Worm (Caenorhabditis elegans) whole organism, young adult: Measurements from ENCODE around the gene wrt-3.

Source experiments
- B0019.2 ChIP-seq: fragments of 200-800 bp; sonication (Bioruptor generic); conservative IDR thresholded peaks from 2 replicates; pipeline ENCODE4 v1.3.6; 2022; ENCODE audit warnings: missing genetic modification reagents, missing genetic modification characterization, missing compliant biosample characterization
- B0261.1 ChIP-seq: sonication (generic microtip); optimal IDR thresholded peaks from 2 replicates; lab custom pipeline; 2016; ENCODE audit warnings: mild to moderate bottlenecking, missing genetic modification characterization, moderate library complexity, missing compliant biosample characterization
- D2030.7 ChIP-seq: fragments of 200-800 bp; sonication (Bioruptor generic); IDR thresholded peaks from 2 replicates; pipeline ENCODE4 v1.3.6; 2022; ENCODE audit warnings: missing genetic modification reagents, missing genetic modification characterization, missing compliant biosample characterization
- F23B12.7 ChIP-seq: sonication (generic microtip); optimal IDR thresholded peaks from 2 replicates; lab custom pipeline; 2017; ENCODE audit warnings: missing genetic modification characterization, mild to moderate bottlenecking, missing compliant biosample characterization, antibody characterized with exemption, moderate library complexity; ENCODE audit not compliant: insufficient read depth
- F39B2.1 ChIP-seq: fragments of 200-800 bp; sonication (Bioruptor generic); IDR thresholded peaks from 2 replicates; pipeline ENCODE4 v1.3.6; 2022; ENCODE audit warnings: missing genetic modification reagents, missing genetic modification characterization, missing compliant biosample characterization
- F57A8.1 ChIP-seq: fragments of 200-800 bp; sonication (Bioruptor generic); optimal IDR thresholded peaks from 2 replicates; lab custom pipeline; 2018; ENCODE audit warnings: mild to moderate bottlenecking, missing genetic modification characterization, moderate library complexity, missing compliant biosample characterization
- T26A5.8 ChIP-seq: sonication (generic microtip); optimal IDR thresholded peaks from 2 replicates; lab custom pipeline; 2016; ENCODE audit warnings: missing genetic modification characterization, missing compliant biosample characterization
- ZK185.1 ChIP-seq: sonication (generic microtip); optimal IDR thresholded peaks from 2 replicates; lab custom pipeline; 2016; ENCODE audit warnings: mild to moderate bottlenecking, missing genetic modification characterization, missing compliant biosample characterization; ENCODE audit not compliant: poor library complexity, severe bottlenecking
- akir-1 ChIP-seq: fragments of 200-800 bp; sonication (Bioruptor generic); optimal IDR thresholded peaks from 2 replicates; lab custom pipeline; 2018; ENCODE audit warnings: mild to moderate bottlenecking, missing genetic modification characterization, moderate library complexity, missing compliant biosample characterization
- ama-1 ChIP-seq, 3 experiments: fragments of 150-350 bp in 1 of 3; sonication (generic microtip) in 2 of 3; optimal IDR thresholded peaks; 2 replicates each; lab custom pipeline; 2014 to 2018; ENCODE audit warnings: missing biosample characterization in 2 of 3, missing genetic modification characterization in 2 of 3, missing genetic modification reagents in 2 of 3
- aptf-3 ChIP-seq: fragments of 200-800 bp; sonication (Bioruptor generic); IDR thresholded peaks from 2 replicates; pipeline ENCODE4 v1.3.6; 2022; ENCODE audit warnings: missing genetic modification characterization, missing compliant biosample characterization
- atf-7 ChIP-seq: sonication (generic microtip); optimal IDR thresholded peaks from 2 replicates; lab custom pipeline; 2017; ENCODE audit warnings: mild to moderate bottlenecking, missing genetic modification characterization, missing compliant biosample characterization
- attf-3 ChIP-seq: fragments of 200-800 bp; sonication (Bioruptor generic); conservative IDR thresholded peaks from 2 replicates; pipeline ENCODE4 v1.3.6; 2022; ENCODE audit warnings: missing genetic modification reagents, missing genetic modification characterization, missing compliant biosample characterization
- bed-2 ChIP-seq: fragments of 200-800 bp; sonication (Bioruptor generic); IDR thresholded peaks from 2 replicates; pipeline ENCODE4 v1.3.6; 2022; ENCODE audit warnings: missing genetic modification reagents, missing genetic modification characterization, missing compliant biosample characterization
- ccch-3 ChIP-seq: fragments of 200-800 bp; sonication (Bioruptor generic); optimal IDR thresholded peaks from 2 replicates; lab custom pipeline; 2018; ENCODE audit warnings: mild to moderate bottlenecking, missing genetic modification characterization, missing compliant biosample characterization
- ceh-27 ChIP-seq: fragments of 200-800 bp; sonication (Bioruptor generic); optimal IDR thresholded peaks from 2 replicates; lab custom pipeline; 2018; ENCODE audit warnings: mild to moderate bottlenecking, missing genetic modification characterization, moderate library complexity, missing compliant biosample characterization
- ceh-58 ChIP-seq: fragments of 200-800 bp; sonication (Bioruptor generic); IDR thresholded peaks from 2 replicates; pipeline ENCODE4 v1.3.6; 2022; ENCODE audit warnings: missing genetic modification characterization, missing compliant biosample characterization
- dox-1 ChIP-seq: fragments of 200-800 bp; sonication (Bioruptor generic); IDR thresholded peaks from 2 replicates; pipeline ENCODE4 v1.3.6; 2022; ENCODE audit warnings: missing genetic modification reagents, missing genetic modification characterization, missing compliant biosample characterization
- dpff-1 ChIP-seq: sonication (generic microtip); optimal IDR thresholded peaks from 2 replicates; lab custom pipeline; 2017; ENCODE audit warnings: mild to moderate bottlenecking, missing genetic modification characterization, missing compliant biosample characterization
- efl-1 ChIP-seq: fragments of 150-350 bp; optimal IDR thresholded peaks from 2 replicates; lab custom pipeline; 2014; ENCODE audit warnings: missing biosample characterization, missing genetic modification reagents, missing genetic modification characterization
- ets-4 ChIP-seq: fragments of 200-800 bp; sonication (Bioruptor generic); optimal IDR thresholded peaks from 2 replicates; lab custom pipeline; 2018; ENCODE audit warnings: mild to moderate bottlenecking, missing genetic modification characterization, missing compliant biosample characterization
- gei-17 ChIP-seq: fragments of 200-800 bp; sonication (Bioruptor generic); optimal IDR thresholded peaks from 2 replicates; lab custom pipeline; 2018; ENCODE audit warnings: mild to moderate bottlenecking, missing genetic modification characterization, missing compliant biosample characterization
- lin-40 ChIP-seq: sonication (generic microtip); optimal IDR thresholded peaks from 2 replicates; lab custom pipeline; 2016; ENCODE audit warnings: missing genetic modification characterization, mild to moderate bottlenecking, missing compliant biosample characterization, missing genotype, missing genetic modification reagents
- lin-54 ChIP-seq: fragments of 200-800 bp; sonication (Bioruptor generic); optimal IDR thresholded peaks from 2 replicates; lab custom pipeline; 2018; ENCODE audit warnings: mild to moderate bottlenecking, missing genetic modification characterization, missing compliant biosample characterization
- lsy-27 ChIP-seq: sonication (generic microtip); optimal IDR thresholded peaks from 2 replicates; lab custom pipeline; 2017; ENCODE audit warnings: missing genetic modification characterization, mild to moderate bottlenecking, missing compliant biosample characterization, antibody characterized with exemption, missing genotype, borderline replicate concordance; ENCODE audit not compliant: insufficient read depth
- madf-10 ChIP-seq: sonication (generic microtip); optimal IDR thresholded peaks from 2 replicates; lab custom pipeline; 2016; ENCODE audit warnings: mild to moderate bottlenecking, missing genetic modification characterization, missing compliant biosample characterization
- madf-3 ChIP-seq: fragments of 200-800 bp; sonication (Bioruptor generic); IDR thresholded peaks from 2 replicates; pipeline ENCODE4 v1.3.6; 2022; ENCODE audit warnings: missing genetic modification reagents, missing genetic modification characterization, missing compliant biosample characterization
- madf-6 ChIP-seq: fragments of 200-800 bp; sonication (Bioruptor generic); IDR thresholded peaks from 2 replicates; pipeline ENCODE4 v1.3.6; 2022; ENCODE audit warnings: missing genetic modification reagents, missing genetic modification characterization, missing compliant biosample characterization
- mxl-1 ChIP-seq: sonication (generic microtip); optimal IDR thresholded peaks from 2 replicates; lab custom pipeline; 2016; ENCODE audit warnings: missing genetic modification characterization, missing compliant biosample characterization
- nhr-27 ChIP-seq: fragments of 200-800 bp; sonication (Bioruptor generic); optimal IDR thresholded peaks from 2 replicates; lab custom pipeline; 2018; ENCODE audit warnings: mild to moderate bottlenecking, missing genetic modification characterization, moderate library complexity, missing compliant biosample characterization
- nhr-90 ChIP-seq: sonication (generic microtip); optimal IDR thresholded peaks from 2 replicates; lab custom pipeline; 2016; ENCODE audit warnings: missing genotype, mild to moderate bottlenecking, missing genetic modification characterization, missing compliant biosample characterization
- rcor-1 ChIP-seq: fragments of 200-800 bp; sonication (Bioruptor generic); IDR thresholded peaks from 2 replicates; pipeline ENCODE4 v1.3.6; 2022; ENCODE audit warnings: missing genetic modification reagents, missing genetic modification characterization, missing compliant biosample characterization
- rec-8 ChIP-seq, 2 experiments: sonication (generic microtip); optimal IDR thresholded peaks; 2 replicates each; lab custom pipeline; 2016; ENCODE audit warnings: mild to moderate bottlenecking in 2 of 2, missing genetic modification characterization in 2 of 2, missing genetic modification reagents in 2 of 2, missing genotype in 2 of 2, missing biosample characterization in 1 of 2, missing compliant biosample characterization in 1 of 2, moderate library complexity in 1 of 2
- rpc-1 ChIP-seq, 2 experiments: fragments of 150-350 bp in 1 of 2; sonication (generic microtip) in 1 of 2; optimal IDR thresholded peaks; 2 replicates each; lab custom pipeline; 2014 to 2018; ENCODE audit warnings: missing biosample characterization in 1 of 2, missing genetic modification characterization in 1 of 2, missing genetic modification reagents in 1 of 2, missing genotype in 1 of 2
- sdz-38 ChIP-seq: sonication (generic microtip); optimal IDR thresholded peaks from 2 replicates; lab custom pipeline; 2016; ENCODE audit warnings: missing genotype, missing genetic modification characterization, missing compliant biosample characterization
- snpc-1.3 ChIP-seq: sonication (generic microtip); optimal IDR thresholded peaks from 2 replicates; lab custom pipeline; 2017; ENCODE audit warnings: missing genetic modification characterization, mild to moderate bottlenecking, missing compliant biosample characterization, antibody characterized with exemption, moderate library complexity, missing genotype, missing genetic modification reagents; ENCODE audit not compliant: insufficient read depth
- snpc-4 ChIP-seq, 5 experiments: fragments of 150-350 bp in 1 of 5; sonication (generic microtip) in 4 of 5; optimal IDR thresholded peaks; 2 replicates each; lab custom pipeline; 2014 to 2018; ENCODE audit warnings: missing genetic modification characterization in 5 of 5, missing biosample characterization in 3 of 5, antibody characterized with exemption in 2 of 5, mild to moderate bottlenecking in 2 of 5, missing compliant biosample characterization in 2 of 5, missing genotype in 2 of 5, moderate library complexity in 2 of 5, missing genetic modification reagents in 1 of 5
- sptf-2 ChIP-seq: fragments of 200-800 bp; sonication (Bioruptor generic); optimal IDR thresholded peaks from 2 replicates; lab custom pipeline; 2018; ENCODE audit warnings: mild to moderate bottlenecking, missing genetic modification characterization, missing compliant biosample characterization
- tbp1 ChIP-seq: fragments of 200-800 bp; sonication (Bioruptor generic); optimal IDR thresholded peaks from 2 replicates; lab custom pipeline; 2018; ENCODE audit warnings: mild to moderate bottlenecking, missing genetic modification characterization, missing compliant biosample characterization
- tbx-9 ChIP-seq: sonication (generic microtip); optimal IDR thresholded peaks from 2 replicates; lab custom pipeline; 2016; ENCODE audit warnings: borderline replicate concordance, missing genetic modification characterization, inconsistent platforms, missing compliant biosample characterization
- zim-3 ChIP-seq: sonication (generic microtip); optimal IDR thresholded peaks from 2 replicates; lab custom pipeline; 2017; ENCODE audit warnings: mild to moderate bottlenecking, missing genetic modification characterization, moderate library complexity, missing compliant biosample characterization
- ztf-25 ChIP-seq: fragments of 200-800 bp; sonication (Bioruptor generic); IDR thresholded peaks from 2 replicates; pipeline ENCODE4 v1.3.6; 2022; ENCODE audit warnings: missing genetic modification reagents, missing genetic modification characterization, missing compliant biosample characterization
- ztf-26 ChIP-seq: sonication (generic microtip); optimal IDR thresholded peaks from 2 replicates; lab custom pipeline; 2017; ENCODE audit warnings: missing genetic modification characterization, missing compliant biosample characterization
- ztf-28 ChIP-seq: fragments of 200-800 bp; sonication (Bioruptor generic); IDR thresholded peaks from 2 replicates; pipeline ENCODE4 v1.3.6; 2022; ENCODE audit warnings: missing genetic modification reagents, missing genetic modification characterization, missing compliant biosample characterization

The wrt-3 gene

DNA sequence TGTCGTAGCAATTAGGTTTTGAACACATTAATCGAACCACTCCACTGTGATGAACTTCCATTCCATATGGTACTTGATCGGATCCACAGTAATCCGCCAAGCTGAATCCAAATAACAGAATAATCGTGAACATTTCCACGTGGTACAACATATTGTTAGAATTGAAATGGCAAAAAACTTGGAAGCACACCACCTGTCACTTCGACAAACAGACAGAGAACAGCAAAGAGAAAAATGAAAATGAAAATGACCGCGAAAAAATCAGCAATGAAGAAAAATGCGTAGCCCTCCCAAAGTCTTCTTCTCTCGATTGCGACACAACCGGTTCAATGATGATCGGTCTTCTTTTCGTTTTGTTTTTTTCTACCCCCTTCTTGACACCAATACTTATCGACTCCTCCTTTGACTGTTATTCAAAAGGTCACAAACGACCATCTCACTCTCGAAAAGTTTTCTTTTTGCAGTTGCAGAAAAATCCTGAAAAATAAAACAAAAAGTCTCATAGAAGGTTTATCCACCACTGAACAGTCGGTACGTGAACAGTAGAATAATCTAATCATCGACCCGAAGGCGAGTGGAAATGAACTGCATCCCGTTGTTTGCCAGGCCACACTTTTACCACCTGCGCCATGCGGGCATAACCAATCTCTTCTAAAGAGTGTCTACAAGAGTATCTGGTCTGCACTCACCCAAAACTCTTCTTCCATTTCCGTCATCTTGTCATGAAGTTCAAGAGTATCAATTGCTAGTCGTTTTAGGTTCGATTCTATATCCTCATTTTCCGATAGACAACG, at the start of gene wrt-3:
Gene wrt-3, minus strand, starts transcription at position 322 of the 794 bp plus-strand sequence.
- peak; percentile 96 for TF ChIP-seq aptf-3 (GFP tag; lab: Robert Waterston, UW)
- peak; percentile 96 for TF ChIP-seq nhr-90 (tag; lab: Kevin White, UChicago)
- TF ChIP-seq ama-1 (optimal IDR thresholded peaks at IDR 0.05; lab: Kevin White, UChicago): no peak
- TF ChIP-seq ama-1 (GFP tag; optimal IDR thresholded peaks at IDR 0.05; lab: Kevin White, UChicago): peak; percentile 74 to 96
- TF ChIP-seq sdz-38: peak; percentile 13
- peak; percentile 87 for TF ChIP-seq snpc-4 (GFP tag; optimal IDR thresholded peaks at IDR 0.05; lab: Kevin White, UChicago)
- TF ChIP-seq snpc-4 (tag; optimal IDR thresholded peaks at IDR 0.05; lab: Kevin White, UChicago): peak; percentile 79 to 89 (median 86)
- peak; percentile 73 for TF ChIP-seq D2030.7
- peak; percentile 75 for TF ChIP-seq lin-54 (GFP tag; lab: Kevin White, UChicago)
- TF ChIP-seq bed-2 (GFP tag; lab: Robert Waterston, UW): no peak
- TF ChIP-seq attf-3 (GFP tag; lab: Robert Waterston, UW): 0 out of 2 replicates have a peak, but pooled peaks have one; percentile 52
- peak; percentile 41 for TF ChIP-seq ccch-3 (GFP tag; lab: Kevin White, UChicago)
- TF ChIP-seq rec-8 (tag; optimal IDR thresholded peaks at IDR 0.05; lab: Kevin White, UChicago): peak; percentile 93 to 95
- 0 out of 2 replicates have a peak, but pooled peaks have one; percentile 80 for TF ChIP-seq ceh-58 (GFP tag; lab: Robert Waterston, UW)
- no peak for TF ChIP-seq madf-6 (GFP tag; lab: Robert Waterston, UW)
- TF ChIP-seq ztf-28 (GFP tag; lab: Robert Waterston, UW): 0 out of 2 replicates have a peak, but pooled peaks have one; percentile 33
- TF ChIP-seq ZK185.1 (tag; lab: Kevin White, UChicago): peak; percentile 92
- TF ChIP-seq rcor-1 (GFP tag; lab: Robert Waterston, UW): peak; percentile 77
- TF ChIP-seq sptf-2 (GFP tag; lab: Kevin White, UChicago): peak; percentile 83
- peak; percentile 79 for TF ChIP-seq akir-1 (GFP tag; lab: Kevin White, UChicago)
- peak; percentile 65 for TF ChIP-seq lsy-27 (tag; lab: Kevin White, UChicago)
- TF ChIP-seq mxl-1 (tag; lab: Kevin White, UChicago): peak; percentile 88
- TF ChIP-seq gei-17 (GFP tag; lab: Kevin White, UChicago): no peak
- TF ChIP-seq ztf-25 (GFP tag; lab: Robert Waterston, UW): no peak; the same call in 1 of the 2 replicates
- TF ChIP-seq nhr-27 (tag; lab: Kevin White, UChicago): peak; percentile 94
- TF ChIP-seq ztf-26 (tag; lab: Kevin White, UChicago): peak; percentile 80
- TF ChIP-seq F23B12.7: peak; percentile 53
- TF ChIP-seq snpc-1.3: peak; percentile 96
- TF ChIP-seq efl-1 (GFP tag; lab: Kevin White, UChicago): no peak
- 0 out of 2 replicates have a peak, but pooled peaks have one; percentile 37 for TF ChIP-seq B0019.2 (GFP tag; lab: Robert Waterston, UW)
- peak; percentile 97 for TF ChIP-seq B0261.1 (tag; lab: Kevin White, UChicago)
- TF ChIP-seq madf-3 (GFP tag; lab: Robert Waterston, UW): peak; percentile 84
- TF ChIP-seq dpff-1 (tag; lab: Kevin White, UChicago): peak; percentile 77
- TF ChIP-seq tbp1 (GFP tag; lab: Kevin White, UChicago): peak; percentile 100
- TF ChIP-seq T26A5.8 (tag; lab: Kevin White, UChicago): peak; percentile 93
- TF ChIP-seq dox-1 (GFP tag; lab: Robert Waterston, UW): no peak
- 0 out of 2 replicates have a peak, but pooled peaks have one; percentile 63 for TF ChIP-seq F39B2.1
- peak; percentile 66 for TF ChIP-seq atf-7 (tag; lab: Kevin White, UChicago)
- TF ChIP-seq F57A8.1 (GFP tag; lab: Kevin White, UChicago): peak; percentile 88
- TF ChIP-seq madf-10: peak; percentile 80
- peak; percentile 88 for TF ChIP-seq ets-4 (GFP tag; lab: Kevin White, UChicago)
- TF ChIP-seq ceh-27 (GFP tag; lab: Kevin White, UChicago): no peak
- TF ChIP-seq lin-40 (tag; lab: Kevin White, UChicago): no peak
- peak; percentile 62 for TF ChIP-seq tbx-9 (tag; lab: Kevin White, UChicago)
- TF ChIP-seq zim-3 (tag; lab: Kevin White, UChicago): peak; percentile 97
- TF ChIP-seq rpc-1 (optimal IDR thresholded peaks at IDR 0.05; lab: Kevin White, UChicago): peak; percentile 97
- TF ChIP-seq rpc-1 (tag; optimal IDR thresholded peaks at IDR 0.05; lab: Kevin White, UChicago): peak; percentile 99
